Worm (Caenorhabditis elegans): Measurements from ENCODE around the gene Y62F5A.10.
A peak's percentile ranks its signal among the peaks of the same experiment; 100 is the strongest.

The Y62F5A.10 gene

ce11 chrII:11571260-11571854 is 50.0 kb downstream of the Y62F5A.10 start, which contains the start of gene F54D5.3:
TSS of gene F54D5.3 (plus strand) at chrII:11571805.
- no peak for TF ChIP-seq fkh-2 (tag; optimal IDR thresholded peaks at IDR 0.05)
- no peak for TF ChIP-seq nhr-12 (tag; optimal IDR thresholded peaks at IDR 0.05)
- TF ChIP-seq ama-1 (optimal IDR thresholded peaks at IDR 0.05): no peak
- TF ChIP-seq zag-1 (tag; optimal IDR thresholded peaks at IDR 0.05): no peak
- no peak for TF ChIP-seq eor-1 (tag; optimal IDR thresholded peaks at IDR 0.05)
- TF ChIP-seq ztf-4 (tag; optimal IDR thresholded peaks at IDR 0.05): no peak
- TF ChIP-seq fkh-10 (GFP tag; optimal IDR thresholded peaks at IDR 0.05): no peak
- peak; percentile 75 for TF ChIP-seq pqm-1 (tag; optimal IDR thresholded peaks at IDR 0.05)
- TF ChIP-seq ztf-11 (tag; optimal IDR thresholded peaks at IDR 0.05): no peak
- peak; percentile 69 for TF ChIP-seq elt-2 (tag; optimal IDR thresholded peaks at IDR 0.05)
- no peak for TF ChIP-seq ceh-16 (tag; optimal IDR thresholded peaks at IDR 0.05)
- no peak for TF ChIP-seq ceh-28 (tag; optimal IDR thresholded peaks at IDR 0.05)
- no peak for TF ChIP-seq nhr-76 (tag; optimal IDR thresholded peaks at IDR 0.05)
- no peak for TF ChIP-seq nhr-67 (tag; optimal IDR thresholded peaks at IDR 0.05)
- no peak for TF ChIP-seq elt-3 (tag; optimal IDR thresholded peaks at IDR 0.05)
- peak; percentile 19 for TF ChIP-seq pha-4 (tag; optimal IDR thresholded peaks at IDR 0.05)
- TF ChIP-seq nhr-23 (tag; optimal IDR thresholded peaks at IDR 0.05): no peak

All from whole organism, L3 larva.